Worm (Caenorhabditis elegans): ENCODE measurements around the gene lgc-50.

Gene lgc-50

DNA sequence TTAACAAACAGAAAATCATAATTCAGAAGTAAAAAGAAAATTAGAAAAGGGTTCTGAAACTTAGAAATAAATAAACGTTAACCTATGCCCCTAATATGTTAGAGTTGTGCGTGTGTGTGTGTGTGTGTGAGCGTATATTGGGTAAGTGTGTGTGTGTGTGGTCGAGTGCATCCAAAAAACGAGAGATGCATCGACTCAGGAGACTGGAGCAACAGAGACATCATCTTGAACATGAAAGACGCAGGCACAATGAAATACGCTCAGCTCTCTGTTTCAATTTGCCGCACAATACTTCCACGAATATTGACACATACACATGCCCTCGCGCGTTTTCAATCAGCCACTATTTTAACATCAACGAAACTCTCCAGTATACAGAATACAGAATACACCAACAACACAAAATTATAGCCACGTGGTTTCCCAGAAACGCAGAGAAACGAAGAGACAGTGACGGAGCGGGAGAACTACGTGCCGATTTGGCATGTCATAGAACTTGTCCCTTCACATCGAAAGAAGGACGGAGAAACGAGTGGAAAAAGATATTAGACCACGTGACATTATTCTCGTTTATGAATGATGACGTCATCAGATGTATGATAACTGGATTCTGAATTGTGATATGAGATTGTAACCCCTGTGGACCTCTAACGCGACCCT, 19.0 kb downstream of the lgc-50 start (continued):
- TF ChIP-seq F49E8.2 (tag; optimal IDR thresholded peaks at IDR 0.05; ENCODE audit: borderline replicate concordance) (no peak), lin-38 (GFP tag; IDR thresholded peaks at IDR 0.05) (no peak), aha-1 (tag) (peak; percentile 100), nhr-41 (GFP tag; IDR thresholded peaks at IDR 0.05) (no peak), snpc-4 (tag; optimal IDR thresholded peaks at IDR 0.05) (no peak)

DNA sequence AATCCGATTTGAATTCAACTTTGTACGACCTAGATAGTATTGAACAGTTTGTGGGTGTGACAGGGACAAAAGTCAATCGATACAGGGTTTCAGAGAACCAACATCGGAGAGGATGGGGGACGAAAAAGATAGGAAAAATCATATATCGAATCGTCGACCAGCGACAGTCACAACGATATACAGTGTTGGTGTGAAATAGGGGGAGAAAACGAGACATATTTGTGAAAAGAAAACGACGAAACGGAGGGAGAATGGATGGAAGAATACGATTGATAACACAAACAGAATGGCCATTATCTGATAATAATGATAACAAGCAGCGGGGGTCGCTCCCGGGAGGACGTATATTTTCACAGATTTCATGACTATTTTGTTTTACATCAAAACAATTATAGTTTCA, 19.8 kb downstream of the lgc-50 start:
- no peak for TF ChIP-seq daf-16 (GFP tag; optimal IDR thresholded peaks at IDR 0.05)
- TF ChIP-seq daf-16 (tag; optimal IDR thresholded peaks at IDR 0.05) = peak; percentile 71
- TF ChIP-seq snpc-4 (tag; optimal IDR thresholded peaks at IDR 0.05) = no peak
- peak; percentile 80 for TF ChIP-seq pqm-1 (tag; optimal IDR thresholded peaks at IDR 0.05)
- no peak for TF ChIP-seq T20F7.1 (GFP tag; optimal IDR thresholded peaks at IDR 0.05)
- peak; percentile 26 for TF ChIP-seq ztf-7 (tag; optimal IDR thresholded peaks at IDR 0.05)
- TF ChIP-seq snpc-1.2 (GFP tag; IDR thresholded peaks at IDR 0.05) = no peak
- no peak for TF ChIP-seq mxl-2 (GFP tag; conservative IDR thresholded peaks at IDR 0.05)
- no peak for TF ChIP-seq F26F4.8 (GFP tag; conservative IDR thresholded peaks at IDR 0.05)
- TF ChIP-seq nhr-237 (tag; optimal IDR thresholded peaks at IDR 0.05) = no peak
- peak in 1 of 2 experiments; percentile 96 for TF ChIP-seq unc-62 (GFP tag; optimal IDR thresholded peaks at IDR 0.05 in 1 of 2)
- no peak for TF ChIP-seq unc-62 (tag; optimal IDR thresholded peaks at IDR 0.05)
- TF ChIP-seq zip-2 (tag; optimal IDR thresholded peaks at IDR 0.05) = no peak
- no peak for TF ChIP-seq egl-27 (tag; optimal IDR thresholded peaks at IDR 0.05)
- TF ChIP-seq ztf-11 (tag; optimal IDR thresholded peaks at IDR 0.05) = no peak
- peak in 1 of 2 experiments; percentile 32 for TF ChIP-seq mdl-1 (tag; optimal IDR thresholded peaks at IDR 0.05)
- no peak for TF ChIP-seq dmd-9 (GFP tag; IDR thresholded peaks at IDR 0.05)
- TF ChIP-seq T26A8.4 (GFP tag; IDR thresholded peaks at IDR 0.05) = peak; percentile 21
- TF ChIP-seq dve-1 (tag; optimal IDR thresholded peaks at IDR 0.05; ENCODE audit: insufficient read depth) = peak; percentile 35
- peak; percentile 13 for TF ChIP-seq hlh-30 (tag; optimal IDR thresholded peaks at IDR 0.05; ENCODE audit: insufficient read depth)
- peak; percentile 3 for TF ChIP-seq ama-1 (optimal IDR thresholded peaks at IDR 0.05)
- TF ChIP-seq saeg-2 (GFP tag; IDR thresholded peaks at IDR 0.05) = no peak
- no peak for TF ChIP-seq Y75B8A.6 (GFP tag; IDR thresholded peaks at IDR 0.05)
- peak; percentile 27 for TF ChIP-seq mes-2 (tag; optimal IDR thresholded peaks at IDR 0.05; ENCODE audit: poor library complexity, severe bottlenecking)
- TF ChIP-seq lsy-2 (tag; optimal IDR thresholded peaks at IDR 0.05) = no peak
- no peak for TF ChIP-seq dpl-1 (GFP tag; optimal IDR thresholded peaks at IDR 0.05)
- no peak for TF ChIP-seq nhr-25 (tag; optimal IDR thresholded peaks at IDR 0.05; ENCODE audit: borderline replicate concordance, insufficient read depth)
- TF ChIP-seq dmd-6 (GFP tag; IDR thresholded peaks at IDR 0.05) = peak; percentile 36; the same call in 1 of the 2 replicates
- no peak for TF ChIP-seq hmg-1.1 (GFP tag; IDR thresholded peaks at IDR 0.05)
- TF ChIP-seq ZK546.5 (tag; optimal IDR thresholded peaks at IDR 0.05) = no peak
- TF ChIP-seq spr-1 (tag; optimal IDR thresholded peaks at IDR 0.05) = no peak
- TF ChIP-seq nhr-102 (tag; optimal IDR thresholded peaks at IDR 0.05) = no peak
- TF ChIP-seq ceh-32 (tag; optimal IDR thresholded peaks at IDR 0.05; ENCODE audit: poor library complexity) = no peak
- peak; percentile 21 for TF ChIP-seq nhr-48 (tag; optimal IDR thresholded peaks at IDR 0.05)
- no peak for TF ChIP-seq ceh-20 (GFP tag; IDR thresholded peaks at IDR 0.05)
- TF ChIP-seq vab-7 (GFP tag; IDR thresholded peaks at IDR 0.05) = 0 out of 2 replicates have a peak, but pooled peaks have one; percentile 20
- no peak for TF ChIP-seq F44E2.7 (GFP tag; IDR thresholded peaks at IDR 0.05)
- no peak for TF ChIP-seq aly-2 (tag; optimal IDR thresholded peaks at IDR 0.05)
- TF ChIP-seq mxl-3 (GFP tag; optimal IDR thresholded peaks at IDR 0.05) = peak; percentile 71
- no peak for TF ChIP-seq Y5F2A.4 (GFP tag; optimal IDR thresholded peaks at IDR 0.05)
- no peak for TF ChIP-seq zip-11 (GFP tag; IDR thresholded peaks at IDR 0.05)
- TF ChIP-seq jun-1 (tag; optimal IDR thresholded peaks at IDR 0.05) = no peak
- TF ChIP-seq php-3 (GFP tag; IDR thresholded peaks at IDR 0.05) = peak; percentile 22; the same call in 1 of the 2 replicates
- TF ChIP-seq lin-1 (GFP tag; IDR thresholded peaks at IDR 0.05) = 0 out of 2 replicates have a peak, but pooled peaks have one; percentile 38
- TF ChIP-seq unc-130 (GFP tag; optimal IDR thresholded peaks at IDR 0.05) = no peak
